Worm (Caenorhabditis elegans) whole organism, early embryonic: ENCODE data around the gene C35C5.9.

Source experiments
- B0310.2 ChIP-seq: sonication (generic microtip); optimal IDR thresholded peaks from 2 replicates; lab custom pipeline; 2016; ENCODE audit warnings: mild to moderate bottlenecking, missing genetic modification characterization, missing compliant biosample characterization
- F13C5.2 ChIP-seq: sonication (generic microtip); optimal IDR thresholded peaks from 2 replicates; lab custom pipeline; 2017; ENCODE audit warnings: mild to moderate bottlenecking, missing genetic modification characterization, inconsistent platforms, missing compliant biosample characterization
- aly-1 ChIP-seq: sonication (generic microtip); optimal IDR thresholded peaks from 2 replicates; lab custom pipeline; 2016; ENCODE audit warnings: missing genetic modification characterization, missing compliant biosample characterization
- ama-1 ChIP-seq: fragments of 150-350 bp; optimal IDR thresholded peaks from 2 replicates; lab custom pipeline; 2014
- ceh-13 ChIP-seq: fragments of 200-800 bp; sonication (Bioruptor generic); optimal IDR thresholded peaks from 2 replicates; lab custom pipeline; 2018; ENCODE audit warnings: mild to moderate bottlenecking, missing genetic modification characterization, missing compliant biosample characterization
- ceh-36 ChIP-seq: sonication (generic microtip); optimal IDR thresholded peaks from 2 replicates; lab custom pipeline; 2016; ENCODE audit warnings: missing genetic modification characterization, inconsistent platforms, missing compliant biosample characterization
- ets-7 ChIP-seq: sonication (generic microtip); optimal IDR thresholded peaks from 2 replicates; lab custom pipeline; 2016; ENCODE audit warnings: missing genotype, missing genetic modification characterization, missing compliant biosample characterization
- flt-1 ChIP-seq: fragments of 200-800 bp; sonication (Bioruptor generic); IDR thresholded peaks from 2 replicates; pipeline ENCODE4 v1.3.6; 2022; ENCODE audit warnings: missing genetic modification characterization, missing compliant biosample characterization
- hmbx-1 ChIP-seq: sonication (generic microtip); optimal IDR thresholded peaks from 2 replicates; lab custom pipeline; 2016; ENCODE audit warnings: mild to moderate bottlenecking, missing genetic modification characterization, missing compliant biosample characterization
- hmg-4 ChIP-seq: fragments of 200-800 bp; sonication (Bioruptor generic); optimal IDR thresholded peaks from 2 replicates; lab custom pipeline; 2018; ENCODE audit warnings: mild to moderate bottlenecking, missing genetic modification characterization, missing compliant biosample characterization
- hnd-1 ChIP-seq: sonication (generic microtip); optimal IDR thresholded peaks from 2 replicates; lab custom pipeline; 2016; ENCODE audit warnings: missing genetic modification characterization, missing compliant biosample characterization
- pes-1 ChIP-seq: fragments of 200-800 bp; sonication (Bioruptor generic); IDR thresholded peaks from 2 replicates; pipeline ENCODE4 v1.3.6; 2022; ENCODE audit warnings: missing genetic modification reagents, missing genetic modification characterization, missing compliant biosample characterization
- scrt-1 ChIP-seq: fragments of 200-800 bp; sonication (Bioruptor generic); IDR thresholded peaks from 2 replicates; pipeline ENCODE4 v1.3.6; 2022; ENCODE audit warnings: missing genetic modification characterization, missing compliant biosample characterization
- sea-1 ChIP-seq: fragments of 200-800 bp; sonication (Bioruptor generic); conservative IDR thresholded peaks from 2 replicates; pipeline ENCODE4 v1.3.6; 2022; ENCODE audit warnings: missing genetic modification characterization, missing compliant biosample characterization
- tbx-11 ChIP-seq: fragments of 200-800 bp; sonication (Bioruptor generic); IDR thresholded peaks from 2 replicates; pipeline ENCODE4 v1.3.6; 2022; ENCODE audit warnings: missing genetic modification characterization, missing compliant biosample characterization
- tbx-37 ChIP-seq: fragments of 200-800 bp; sonication (Bioruptor generic); conservative IDR thresholded peaks from 2 replicates; pipeline ENCODE4 v1.3.6; 2022; ENCODE audit warnings: missing genetic modification reagents, missing genetic modification characterization, missing compliant biosample characterization
- tra-4 ChIP-seq: sonication (generic microtip); optimal IDR thresholded peaks from 2 replicates; lab custom pipeline; 2017; ENCODE audit warnings: missing genetic modification characterization, missing compliant biosample characterization

The C35C5.9 gene

DNA sequence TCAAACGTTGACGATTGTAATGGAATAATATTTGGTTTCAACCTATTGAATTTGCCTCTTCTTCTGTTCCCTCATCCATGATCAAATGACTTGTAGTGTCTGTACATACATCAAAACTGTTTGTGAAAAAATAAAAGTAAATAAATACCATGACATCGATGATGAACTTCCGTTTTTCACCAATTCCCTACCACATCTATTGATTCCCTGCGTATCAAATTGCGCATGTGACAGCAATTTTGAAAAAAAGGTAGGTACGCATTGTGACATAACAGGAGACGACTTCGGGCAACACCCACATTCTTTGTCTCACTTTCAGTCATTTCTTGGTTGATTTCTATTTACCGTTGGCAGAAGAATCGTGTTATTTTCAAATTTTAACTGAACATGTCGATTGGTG, at the start of gene C35C5.9:
Gene C35C5.9, plus strand, starts transcription at position 161 of the 400 bp plus-strand sequence.
- TF ChIP-seq tbx-37 (GFP tag; lab: Robert Waterston, UW) (no peak), tbx-11 (GFP tag; lab: Robert Waterston, UW) (no peak), scrt-1 (GFP tag; lab: Robert Waterston, UW) (no peak), aly-1 (no peak), ets-7 (no peak), ceh-36 (tag; lab: Kevin White, UChicago) (no peak), hmbx-1 (tag; lab: Kevin White, UChicago) (no peak), hmg-4 (GFP tag; lab: Kevin White, UChicago) (no peak), flt-1 (GFP tag; lab: Robert Waterston, UW) (no peak), F13C5.2 (tag; lab: Kevin White, UChicago) (no peak), sea-1 (GFP tag; lab: Robert Waterston, UW) (no peak), B0310.2 (tag; lab: Kevin White, UChicago) (no peak)

DNA sequence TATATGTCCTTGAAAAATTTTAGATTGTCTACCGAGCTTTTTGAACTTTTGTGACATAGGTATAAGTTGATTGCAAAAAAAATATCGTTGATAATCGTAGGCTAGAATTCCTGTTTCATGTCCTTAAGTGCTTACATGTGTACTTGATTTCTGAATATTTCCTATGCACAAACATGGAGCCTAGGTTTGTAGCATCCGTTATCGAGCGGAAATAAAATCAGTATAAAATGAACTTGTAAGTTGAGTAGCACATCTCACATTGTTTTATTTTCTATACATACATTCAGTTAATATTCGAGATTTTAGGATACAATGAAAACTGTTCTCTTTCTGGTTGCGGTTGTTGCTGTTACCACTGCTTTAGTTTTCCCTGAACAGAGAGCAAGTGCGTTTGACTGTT, 48.9 kb upstream of the C35C5.9 start, which contains the start of gene spp-9:
Gene spp-9, plus strand, starts transcription at position 301 of the 400 bp plus-strand sequence.
- TF ChIP-seq pes-1 (GFP tag; lab: Robert Waterston, UW) = no peak
- TF ChIP-seq aly-1 = no peak
- no peak for TF ChIP-seq ama-1 (lab: Kevin White, UChicago)
- TF ChIP-seq ceh-36 (tag; lab: Kevin White, UChicago) = no peak
- no peak for TF ChIP-seq sea-1 (GFP tag; lab: Robert Waterston, UW)
- TF ChIP-seq hmg-4 (GFP tag; lab: Kevin White, UChicago) = no peak
- no peak for TF ChIP-seq hnd-1
- no peak for TF ChIP-seq B0310.2 (tag; lab: Kevin White, UChicago)
- no peak for TF ChIP-seq tbx-11 (GFP tag; lab: Robert Waterston, UW)
- TF ChIP-seq hmbx-1 (tag; lab: Kevin White, UChicago) = no peak
- TF ChIP-seq ceh-13 (GFP tag; lab: Kevin White, UChicago) = no peak
- no peak for TF ChIP-seq ets-7

DNA sequence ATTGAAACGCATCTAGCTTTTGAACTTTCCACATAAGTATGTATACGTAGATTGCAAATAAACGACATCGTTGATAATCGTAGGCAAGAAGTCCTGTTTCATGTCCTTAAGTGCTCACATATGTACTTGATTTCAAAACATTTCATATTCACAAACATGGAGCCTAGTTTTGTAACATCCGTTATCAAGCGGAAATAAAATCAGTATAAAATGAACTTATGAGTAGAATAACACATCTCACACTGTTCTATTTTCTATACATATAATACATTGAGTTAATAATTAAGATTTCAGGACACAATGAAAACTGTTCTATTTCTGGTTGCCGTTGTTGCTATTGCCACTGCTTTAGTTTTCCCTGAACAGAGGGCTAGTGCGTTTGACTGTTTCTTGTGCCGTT, 46.5 kb upstream of the C35C5.9 start, which contains the start of gene spp-21:
Gene spp-21, plus strand, starts transcription at position 301 of the 400 bp plus-strand sequence.
- TF ChIP-seq ceh-36 (tag; lab: Kevin White, UChicago) = no peak
- TF ChIP-seq F13C5.2 (tag; lab: Kevin White, UChicago) = no peak
- TF ChIP-seq ets-7 = no peak
- TF ChIP-seq tbx-11 (GFP tag; lab: Robert Waterston, UW) = no peak
- no peak for TF ChIP-seq sea-1 (GFP tag; lab: Robert Waterston, UW)

DNA sequence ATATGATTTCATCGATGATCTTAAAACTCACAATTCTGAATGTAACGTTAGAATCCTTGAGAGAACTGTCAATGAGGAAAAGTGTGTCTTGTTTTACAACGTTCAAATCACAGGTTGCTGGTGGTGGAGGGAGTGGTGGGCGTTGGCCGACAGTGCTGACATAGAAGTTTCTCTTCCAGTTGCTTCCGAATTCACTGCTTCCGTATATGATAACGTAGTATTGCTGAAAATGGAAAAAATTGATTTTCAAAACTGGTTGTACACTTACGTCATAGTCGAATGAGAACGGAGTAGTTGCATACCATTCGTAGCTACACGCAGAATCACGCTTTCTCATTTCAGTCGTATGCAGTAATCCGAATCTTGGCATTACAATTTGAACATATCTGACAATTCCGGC, 44.5 kb upstream of the C35C5.9 start:
- TF ChIP-seq hmbx-1 (tag; lab: Kevin White, UChicago) (no peak), tbx-37 (GFP tag; lab: Robert Waterston, UW) (no peak), hnd-1 (no peak), tbx-11 (GFP tag; lab: Robert Waterston, UW) (no peak), pes-1 (GFP tag; lab: Robert Waterston, UW) (no peak), tra-4 (tag; lab: Kevin White, UChicago) (no peak), aly-1 (no peak), sea-1 (GFP tag; lab: Robert Waterston, UW) (no peak), hmg-4 (GFP tag; lab: Kevin White, UChicago) (no peak), ceh-36 (tag; lab: Kevin White, UChicago) (no peak), ets-7 (no peak), scrt-1 (GFP tag; lab: Robert Waterston, UW) (no peak), ama-1 (lab: Kevin White, UChicago) (no peak), F13C5.2 (tag; lab: Kevin White, UChicago) (no peak), flt-1 (GFP tag; lab: Robert Waterston, UW) (no peak), ceh-13 (GFP tag; lab: Kevin White, UChicago) (no peak), B0310.2 (tag; lab: Kevin White, UChicago) (no peak)

DNA sequence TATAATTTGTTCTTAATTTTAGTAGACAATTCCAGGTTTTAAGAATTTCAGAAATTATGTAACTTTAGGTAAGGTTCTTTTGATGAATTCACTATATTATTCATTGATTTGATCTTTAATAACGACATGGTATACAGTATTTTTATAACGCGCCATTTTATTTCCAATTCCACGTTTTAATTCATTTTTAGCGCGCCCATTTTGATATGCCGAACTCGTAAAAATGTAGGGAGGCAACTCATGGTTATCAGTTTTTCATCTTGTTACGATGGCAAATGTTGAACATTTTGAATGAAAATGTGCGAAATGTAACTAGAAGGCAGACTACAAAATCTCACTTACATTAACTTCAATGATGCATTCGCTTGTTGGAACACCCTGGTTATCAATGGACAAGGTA, 37.5 kb upstream of the C35C5.9 start:
- TF ChIP-seq scrt-1 (GFP tag; lab: Robert Waterston, UW) (no peak), ets-7 (no peak)

DNA sequence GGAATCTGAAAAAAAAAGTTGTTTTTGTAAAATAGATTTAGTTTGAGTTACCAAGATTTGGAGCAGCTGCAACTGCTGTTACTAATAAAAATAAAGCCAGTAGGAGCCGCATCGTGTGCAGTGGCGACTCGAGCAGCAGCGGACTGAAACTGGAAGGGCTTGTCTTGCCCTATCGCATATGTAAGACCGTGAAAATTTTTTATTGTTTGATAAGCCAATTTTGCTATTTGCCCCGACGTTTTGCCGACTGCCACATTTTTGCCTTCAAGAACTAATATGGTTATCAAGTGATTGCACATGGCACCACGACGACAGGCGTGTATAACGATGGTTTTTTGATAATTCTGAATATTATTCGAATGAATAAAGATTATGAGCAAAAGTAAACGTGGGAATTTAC, 36.6 kb upstream of the C35C5.9 start, which contains the start of gene T25C12.3:
Gene T25C12.3, minus strand, starts transcription at position 262 of the 400 bp plus-strand sequence.
- TF ChIP-seq F13C5.2 (tag; lab: Kevin White, UChicago) (no peak), ets-7 (no peak)

DNA sequence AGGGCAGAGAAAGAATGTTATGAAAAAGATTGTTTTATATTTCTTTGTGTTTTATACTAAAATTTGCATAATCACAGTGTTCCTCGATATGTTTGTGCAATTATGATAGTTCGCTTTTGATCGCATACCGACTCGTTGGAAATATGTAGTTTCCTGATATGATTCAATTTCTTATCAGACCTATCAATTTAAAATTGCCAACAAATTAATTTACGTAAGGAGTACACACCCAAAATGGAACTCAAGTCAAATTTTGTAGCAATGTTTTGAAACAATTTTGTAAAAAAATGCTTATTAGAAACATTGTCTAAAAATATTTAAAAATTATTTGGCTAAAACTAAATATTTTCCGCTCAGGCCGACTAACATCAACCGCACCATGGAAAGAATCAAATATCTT, 35.8 kb upstream of the C35C5.9 start:
- TF ChIP-seq ceh-13 (GFP tag; lab: Kevin White, UChicago) = no peak

DNA sequence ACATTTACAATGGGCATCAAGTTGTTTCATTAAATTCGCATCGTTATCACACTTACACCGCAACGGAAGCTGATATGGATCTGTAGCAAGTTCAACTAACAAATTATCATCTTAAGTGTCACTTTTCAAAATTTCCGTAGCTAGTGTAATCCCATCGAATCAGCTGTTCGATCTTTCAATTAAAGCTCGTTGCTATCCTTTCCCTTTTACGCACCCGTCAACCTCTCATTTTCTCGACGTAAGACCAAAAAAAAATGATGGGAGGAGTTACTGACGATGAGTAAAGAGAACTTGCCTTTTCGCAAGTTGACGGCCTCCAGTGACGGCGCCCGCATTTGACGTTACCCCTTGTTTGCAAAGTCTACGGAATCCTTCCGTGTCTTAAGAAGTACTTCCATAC, 34.4 kb upstream of the C35C5.9 start, which contains the start of gene F29G6.1:
Gene F29G6.1, plus strand, starts transcription at position 301 of the 400 bp plus-strand sequence.
- TF ChIP-seq ama-1 (lab: Kevin White, UChicago) = no peak
- TF ChIP-seq hmg-4 (GFP tag; lab: Kevin White, UChicago) = no peak
- TF ChIP-seq ceh-36 (tag; lab: Kevin White, UChicago) = no peak
- TF ChIP-seq F13C5.2 (tag; lab: Kevin White, UChicago) = no peak
- TF ChIP-seq hnd-1 = no peak
- TF ChIP-seq B0310.2 (tag; lab: Kevin White, UChicago) = no peak
- TF ChIP-seq pes-1 (GFP tag; lab: Robert Waterston, UW) = no peak
- TF ChIP-seq ceh-13 (GFP tag; lab: Kevin White, UChicago) = no peak
